Worm (Caenorhabditis elegans) whole organism, L4 larva: ENCODE results near the gene lpl-1.

Experiments
- F26F4.8 ChIP-seq: fragments of 200-800 bp; sonication (Bioruptor generic); conservative IDR thresholded peaks from 2 replicates; pipeline ENCODE4 v1.3.6; 2022; ENCODE audit warnings: missing genetic modification characterization, missing compliant biosample characterization
- F44E2.7 ChIP-seq: fragments of 200-800 bp; sonication (Bioruptor generic); IDR thresholded peaks from 2 replicates; pipeline ENCODE4 v2.1.2; 2022; ENCODE audit warnings: missing genetic modification characterization, missing compliant biosample characterization
- T20F7.1 ChIP-seq: fragments of 200-800 bp; sonication (Bioruptor generic); optimal IDR thresholded peaks from 2 replicates; lab custom pipeline; 2018; ENCODE audit warnings: mild to moderate bottlenecking, missing genetic modification characterization, missing compliant biosample characterization
- T26A8.4 ChIP-seq: fragments of 200-800 bp; sonication (Bioruptor generic); IDR thresholded peaks from 2 replicates; pipeline ENCODE4 v1.3.6; 2022; ENCODE audit warnings: missing genetic modification characterization, missing compliant biosample characterization
- ZK337.2 ChIP-seq: fragments of 200-800 bp; sonication (Bioruptor generic); IDR thresholded peaks from 2 replicates; pipeline ENCODE4 v1.3.6; 2022; ENCODE audit warnings: missing genetic modification reagents, missing genetic modification characterization, missing compliant biosample characterization
- attf-4 ChIP-seq: sonication (generic microtip); optimal IDR thresholded peaks from 3 replicates; lab custom pipeline; 2017; ENCODE audit warnings: missing biosample characterization, missing genetic modification characterization
- ceh-28 ChIP-seq: fragments of 150-350 bp; optimal IDR thresholded peaks from 2 replicates; lab custom pipeline; 2014; ENCODE audit warnings: missing biosample characterization, missing genetic modification reagents, missing genetic modification characterization
- ceh-44 ChIP-seq: fragments of 200-800 bp; sonication (Bioruptor generic); IDR thresholded peaks from 2 replicates; pipeline ENCODE4 v1.3.6; 2022; ENCODE audit warnings: missing genetic modification reagents, missing genetic modification characterization, missing compliant biosample characterization
- ceh-82 ChIP-seq: sonication (generic microtip); optimal IDR thresholded peaks from 2 replicates; lab custom pipeline; 2017; ENCODE audit warnings: missing biosample characterization, missing genetic modification characterization
- daf-12 ChIP-seq: fragments of 150-350 bp; optimal IDR thresholded peaks from 2 replicates; lab custom pipeline; 2014; ENCODE audit warnings: missing biosample characterization, missing genetic modification reagents, missing genetic modification characterization
- daf-16 ChIP-seq, 3 experiments: sonication (generic microtip); optimal IDR thresholded peaks; 2 replicates each; lab custom pipeline; 2016 to 2017; ENCODE audit warnings: missing genetic modification characterization in 3 of 3, missing genetic modification reagents in 3 of 3, mild to moderate bottlenecking in 2 of 3, missing compliant biosample characterization in 2 of 3, missing biosample characterization in 1 of 3, moderate library complexity in 1 of 3
- dpl-1 ChIP-seq: fragments of 150-350 bp; optimal IDR thresholded peaks from 2 replicates; lab custom pipeline; 2014; ENCODE audit warnings: missing biosample characterization, missing genetic modification reagents, missing genetic modification characterization
- dve-1 ChIP-seq: sonication (generic microtip); optimal IDR thresholded peaks from 2 replicates; lab custom pipeline; 2017; ENCODE audit warnings: antibody characterized with exemption, mild to moderate bottlenecking, missing genetic modification characterization, missing compliant biosample characterization; ENCODE audit not compliant: insufficient read depth
- gei-8 ChIP-seq: fragments of 200-800 bp; sonication (Bioruptor generic); optimal IDR thresholded peaks from 2 replicates; lab custom pipeline; 2018; ENCODE audit warnings: mild to moderate bottlenecking, missing genetic modification characterization, missing compliant biosample characterization
- hlh-11 ChIP-seq: fragments of 200-800 bp; sonication (Bioruptor generic); optimal IDR thresholded peaks from 2 replicates; lab custom pipeline; 2018; ENCODE audit warnings: mild to moderate bottlenecking, missing genetic modification characterization, missing compliant biosample characterization
- hlh-30 ChIP-seq: sonication (generic microtip); optimal IDR thresholded peaks from 2 replicates; lab custom pipeline; 2017; ENCODE audit warnings: antibody characterized with exemption, mild to moderate bottlenecking, missing genetic modification characterization, missing compliant biosample characterization; ENCODE audit not compliant: insufficient read depth
- lin-29 ChIP-seq: fragments of 200-800 bp; sonication (Bioruptor generic); IDR thresholded peaks from 2 replicates; pipeline ENCODE4 v1.3.6; 2022; ENCODE audit warnings: missing genetic modification reagents, missing genetic modification characterization, missing compliant biosample characterization
- lin-38 ChIP-seq: fragments of 200-800 bp; sonication (Bioruptor generic); IDR thresholded peaks from 2 replicates; pipeline ENCODE4 v1.3.6; 2022; ENCODE audit warnings: missing genetic modification reagents, missing genetic modification characterization, missing compliant biosample characterization
- lir-3 ChIP-seq: sonication (generic microtip); optimal IDR thresholded peaks from 2 replicates; lab custom pipeline; 2016; ENCODE audit warnings: mild to moderate bottlenecking, missing genetic modification characterization, missing compliant biosample characterization
- lsy-2 ChIP-seq, 2 experiments: fragments of 150-350 bp in 1 of 2; sonication (generic microtip) in 1 of 2; optimal IDR thresholded peaks; 2 replicates each; lab custom pipeline; 2014 to 2017; ENCODE audit warnings: missing biosample characterization in 2 of 2, missing genetic modification characterization in 2 of 2
- madf-9 ChIP-seq: fragments of 200-800 bp; sonication (Bioruptor generic); conservative IDR thresholded peaks from 2 replicates; pipeline ENCODE4 v1.3.6; 2022; ENCODE audit warnings: missing genetic modification reagents, missing genetic modification characterization, missing compliant biosample characterization
- mep-1 ChIP-seq: fragments of 150-350 bp; sonication (generic microtip); optimal IDR thresholded peaks from 3 replicates; lab custom pipeline; 2014; ENCODE audit warnings: missing biosample characterization, missing genetic modification characterization
- mes-2 ChIP-seq: sonication (generic microtip); optimal IDR thresholded peaks from 2 replicates; lab custom pipeline; 2016; ENCODE audit warnings: missing genotype, mild to moderate bottlenecking, missing genetic modification characterization, missing compliant biosample characterization; ENCODE audit not compliant: poor library complexity, severe bottlenecking
- mxl-3 ChIP-seq: fragments of 200-800 bp; sonication (Bioruptor generic); optimal IDR thresholded peaks from 2 replicates; lab custom pipeline; 2018; ENCODE audit warnings: mild to moderate bottlenecking, missing genetic modification characterization, missing compliant biosample characterization
- nhr-237 ChIP-seq: sonication (generic microtip); optimal IDR thresholded peaks from 2 replicates; lab custom pipeline; 2017; ENCODE audit warnings: missing biosample characterization, missing genetic modification characterization
- nhr-28 ChIP-seq: fragments of 150-350 bp; optimal IDR thresholded peaks from 2 replicates; lab custom pipeline; 2014; ENCODE audit warnings: missing biosample characterization, missing genetic modification characterization
- nhr-6 ChIP-seq: fragments of 150-350 bp; optimal IDR thresholded peaks from 2 replicates; lab custom pipeline; 2014; ENCODE audit warnings: missing biosample characterization, missing genetic modification characterization
- pha-4 ChIP-seq, 2 experiments: fragments of 150-350 bp in 1 of 2; fragments of 200-800 bp in 1 of 2; sonication (Bioruptor generic) in 1 of 2; IDR thresholded peaks in 1 of 2; optimal IDR thresholded peaks in 1 of 2; 2 replicates each; pipeline versions ENCODE4 v1.3.6 to Lab custom; 2014 to 2022; ENCODE audit warnings: missing genetic modification characterization in 2 of 2, missing genetic modification reagents in 2 of 2, missing biosample characterization in 1 of 2, missing compliant biosample characterization in 1 of 2
- pqm-1 ChIP-seq: sonication (generic microtip); optimal IDR thresholded peaks from 2 replicates; lab custom pipeline; 2017; ENCODE audit warnings: missing biosample characterization, missing genetic modification characterization
- rbr-2 ChIP-seq: sonication (generic microtip); optimal IDR thresholded peaks from 2 replicates; lab custom pipeline; 2016; ENCODE audit warnings: missing genotype, missing genetic modification characterization, missing compliant biosample characterization
- set-16 ChIP-seq: fragments of 200-800 bp; sonication (Bioruptor generic); IDR thresholded peaks from 2 replicates; pipeline ENCODE4 v1.3.6; 2022; ENCODE audit warnings: missing genetic modification reagents, missing genetic modification characterization, missing compliant biosample characterization
- snpc-1.2 ChIP-seq: fragments of 200-800 bp; sonication (Bioruptor generic); IDR thresholded peaks from 2 replicates; pipeline ENCODE4 v1.3.6; 2022; ENCODE audit warnings: missing genetic modification reagents, missing genetic modification characterization, missing compliant biosample characterization
- vab-7 ChIP-seq: fragments of 200-800 bp; sonication (Bioruptor generic); IDR thresholded peaks from 2 replicates; pipeline ENCODE4 v1.3.6; 2022; ENCODE audit warnings: missing genetic modification reagents, missing genetic modification characterization, missing compliant biosample characterization
- zag-1 ChIP-seq: fragments of 150-350 bp; optimal IDR thresholded peaks from 2 replicates; lab custom pipeline; 2014; ENCODE audit warnings: missing biosample characterization, missing genetic modification characterization
- ztf-11 ChIP-seq: fragments of 150-350 bp; optimal IDR thresholded peaks from 2 replicates; lab custom pipeline; 2014; ENCODE audit warnings: missing biosample characterization, missing genetic modification characterization
- ztf-7 ChIP-seq: fragments of 150-350 bp; optimal IDR thresholded peaks from 2 replicates; lab custom pipeline; 2014; ENCODE audit warnings: missing biosample characterization, missing genetic modification characterization

The lpl-1 gene

ce11 chrIV:9108631-9109030, 14.8 kb upstream of the lpl-1 start, which contains the start of gene aly-1:
aly-1 (plus strand) TSS chrIV:9108931.
- TF ChIP-seq lir-3 (tag; lab: Kevin White, UChicago) (no peak), mes-2 (tag; lab: Kevin White, UChicago) (no peak), daf-12 (tag; lab: Kevin White, UChicago) (no peak), lin-29 (GFP tag; lab: Robert Waterston, UW) (no peak), T26A8.4 (GFP tag; lab: Robert Waterston, UW) (no peak), dve-1 (no peak), snpc-1.2 (GFP tag; lab: Robert Waterston, UW) (no peak), gei-8 (GFP tag; lab: Kevin White, UChicago) (no peak), ztf-11 (tag; lab: Kevin White, UChicago) (no peak), zag-1 (tag; lab: Kevin White, UChicago) (no peak), nhr-28 (no peak), ceh-82 (tag; lab: Kevin White, UChicago) (no peak), ztf-7 (no peak), F26F4.8 (GFP tag; lab: Robert Waterston, UW) (no peak), nhr-6 (no peak), nhr-237 (tag; lab: Kevin White, UChicago) (no peak)

- TF ChIP-seq lin-38 (GFP tag; lab: Robert Waterston, UW) (peak; percentile 68), vab-7 (GFP tag; lab: Robert Waterston, UW) (no peak), ceh-82 (tag; lab: Kevin White, UChicago) (no peak), rbr-2 (tag; lab: Kevin White, UChicago) (peak; percentile 35), T20F7.1 (GFP tag; lab: Kevin White, UChicago) (peak; percentile 33), hlh-30 (peak; percentile 26), pqm-1 (tag; lab: Kevin White, UChicago) (peak; percentile 22), dve-1 (peak; percentile 30), daf-16 (GFP tag; optimal IDR thresholded peaks at IDR 0.05; lab: Kevin White, UChicago) (no peak), daf-16 (tag; optimal IDR thresholded peaks at IDR 0.05; lab: Kevin White, UChicago) (peak; percentile 34), dpl-1 (peak; percentile 42), mxl-3 (no peak), ceh-28 (tag; lab: Kevin White, UChicago) (peak; percentile 13), madf-9 (no peak), pha-4 (GFP tag; IDR thresholded peaks at IDR 0.05; lab: Robert Waterston, UW) (no peak), pha-4 (tag; optimal IDR thresholded peaks at IDR 0.05; lab: Kevin White, UChicago) (peak; percentile 66), ceh-44 (GFP tag; lab: Robert Waterston, UW) (no peak), mep-1 (tag; lab: Kevin White, UChicago) (peak; percentile 60), lsy-2 (tag; optimal IDR thresholded peaks at IDR 0.05; lab: Kevin White, UChicago) (peak in 1 of 2 experiments; percentile 67), nhr-6 (peak; percentile 62), F44E2.7 (GFP tag; lab: Robert Waterston, UW) (no peak), nhr-28 (peak; percentile 30), hlh-11 (tag; lab: Kevin White, UChicago) (no peak), set-16 (no peak)
Measured at ce11 chrIV:9107464-9107863, 13.6 kb upstream of the lpl-1 start.

DNA sequence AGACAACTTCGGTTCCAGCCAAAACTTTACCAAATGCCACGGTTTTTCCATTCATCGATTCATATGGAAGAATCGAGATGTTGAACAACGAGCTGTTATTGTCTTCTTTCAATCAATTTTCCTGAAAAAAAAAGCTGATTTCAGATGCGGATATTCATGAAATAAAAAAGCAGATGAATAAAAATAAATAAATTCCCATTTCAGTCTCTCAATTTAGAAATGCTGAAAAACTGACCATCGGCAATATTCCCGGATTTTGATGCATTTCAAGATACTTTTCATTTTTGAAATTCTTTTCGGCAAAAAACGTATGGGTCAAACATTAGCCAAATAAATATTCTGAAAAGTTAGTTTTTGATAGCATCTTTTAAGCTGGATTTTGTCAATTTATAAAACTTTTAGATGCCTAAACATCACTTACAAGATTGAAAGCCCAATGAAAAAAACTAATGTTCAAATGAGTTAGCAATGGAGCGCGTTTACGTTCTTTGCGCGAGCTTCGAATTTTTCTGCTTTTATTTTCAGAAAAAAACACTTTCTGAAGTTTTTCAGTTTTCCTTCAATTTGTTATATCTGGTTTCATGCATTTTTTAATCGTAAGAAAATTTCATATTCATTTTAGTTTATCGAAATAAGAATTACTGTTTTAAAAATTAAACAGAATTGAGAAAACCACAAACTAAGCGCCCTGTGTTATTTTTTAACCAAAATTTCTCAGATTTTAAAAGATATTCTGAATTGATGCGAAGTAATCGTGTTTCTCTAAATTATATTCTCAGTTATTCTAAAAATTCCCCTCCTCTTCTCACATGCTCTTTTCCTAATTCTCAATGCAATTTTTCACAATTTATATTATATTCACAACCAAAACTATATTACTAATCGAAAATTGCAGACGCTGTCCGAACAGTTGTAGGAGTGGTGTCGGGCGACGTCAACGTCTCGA, 10.5 kb upstream of the lpl-1 start, which contains the start of the genes C01F6.14 and fem-3:
C01F6.14 (minus strand) TSS at position 51 of the 946 bp plus-strand sequence.
fem-3 (plus strand) TSS at position 896 of the 946 bp plus-strand sequence.
- TF ChIP-seq T26A8.4 (GFP tag; lab: Robert Waterston, UW), result no peak
- peak in 1 of 2 experiments; percentile 42 for TF ChIP-seq lsy-2 (tag; optimal IDR thresholded peaks at IDR 0.05; lab: Kevin White, UChicago)
- no peak for TF ChIP-seq ztf-7
- peak; percentile 56 for TF ChIP-seq lin-38 (GFP tag; lab: Robert Waterston, UW)
- TF ChIP-seq attf-4 (tag; lab: Kevin White, UChicago), result no peak
- TF ChIP-seq dpl-1, result peak; percentile 53
- no peak for TF ChIP-seq ZK337.2 (GFP tag; lab: Robert Waterston, UW)
